Fruit fly (Drosophila melanogaster) whole organism, embryonic: ENCODE results near the gene arx.
A peak's percentile ranks its signal among the peaks of the same experiment; 100 is the strongest.

Source experiments
- Atf6 ChIP-seq: fragments of 200-800 bp; sonication (Bioruptor generic); IDR thresholded peaks from 2 replicates; pipeline ENCODE4 v1.3.6; 2022; ENCODE audit warnings: missing biosample characterization, missing genetic modification characterization
- CG30403 ChIP-seq: fragments of 200-800 bp; sonication (Bioruptor generic); optimal IDR thresholded peaks from 3 replicates; lab custom pipeline; 2016; ENCODE audit warnings: missing biosample characterization, missing genetic modification characterization
- CG34376 ChIP-seq: fragments of 200-800 bp; sonication (Bioruptor generic); optimal IDR thresholded peaks from 2 replicates; lab custom pipeline; 2018; ENCODE audit warnings: missing biosample characterization, mild to moderate bottlenecking, missing genetic modification characterization
- CG7745 ChIP-seq: fragments of 200-800 bp; sonication (Bioruptor generic); optimal IDR thresholded peaks from 2 replicates; lab custom pipeline; 2018; ENCODE audit warnings: missing biosample characterization, mild to moderate bottlenecking, missing genetic modification characterization, moderate library complexity
- Dad ChIP-seq: fragments of 200-800 bp; sonication (Bioruptor generic); optimal IDR thresholded peaks from 3 replicates; lab custom pipeline; 2016; ENCODE audit warnings: missing biosample characterization, missing genetic modification characterization
- Dbx ChIP-seq: fragments of 200-800 bp; sonication (Bioruptor generic); IDR thresholded peaks from 3 replicates; pipeline ENCODE4 v1.3.6; 2022; ENCODE audit warnings: missing biosample characterization, missing genetic modification characterization
- Fer2 ChIP-seq: fragments of 200-800 bp; sonication (Bioruptor generic); optimal IDR thresholded peaks from 2 replicates; lab custom pipeline; 2018; ENCODE audit warnings: missing biosample characterization, mild to moderate bottlenecking, missing genetic modification characterization, moderate library complexity
- da ChIP-seq: fragments of 200-800 bp; sonication (Bioruptor generic); optimal IDR thresholded peaks from 2 replicates; lab custom pipeline; 2016; ENCODE audit warnings: missing biosample characterization, missing genetic modification characterization
- gcm ChIP-seq: fragments of 200-800 bp; sonication (Bioruptor generic); optimal IDR thresholded peaks from 2 replicates; lab custom pipeline; 2019; ENCODE audit warnings: missing biosample characterization, mild to moderate bottlenecking, missing genetic modification characterization, moderate library complexity
- jumu ChIP-seq: fragments of 200-800 bp; sonication (Bioruptor generic); optimal IDR thresholded peaks from 3 replicates; lab custom pipeline; 2016; ENCODE audit warnings: missing biosample characterization, missing genetic modification characterization
- otp ChIP-seq: fragments of 200-800 bp; sonication (Bioruptor generic); IDR thresholded peaks from 3 replicates; pipeline ENCODE4, ENCODE4 v1.3.6; 2022; ENCODE audit warnings: missing biosample characterization, missing genetic modification characterization
- shn ChIP-seq: fragments of 200-800 bp; sonication (Bioruptor generic); optimal IDR thresholded peaks from 3 replicates; lab custom pipeline; 2016; ENCODE audit warnings: missing biosample characterization, missing genetic modification characterization

DNA sequence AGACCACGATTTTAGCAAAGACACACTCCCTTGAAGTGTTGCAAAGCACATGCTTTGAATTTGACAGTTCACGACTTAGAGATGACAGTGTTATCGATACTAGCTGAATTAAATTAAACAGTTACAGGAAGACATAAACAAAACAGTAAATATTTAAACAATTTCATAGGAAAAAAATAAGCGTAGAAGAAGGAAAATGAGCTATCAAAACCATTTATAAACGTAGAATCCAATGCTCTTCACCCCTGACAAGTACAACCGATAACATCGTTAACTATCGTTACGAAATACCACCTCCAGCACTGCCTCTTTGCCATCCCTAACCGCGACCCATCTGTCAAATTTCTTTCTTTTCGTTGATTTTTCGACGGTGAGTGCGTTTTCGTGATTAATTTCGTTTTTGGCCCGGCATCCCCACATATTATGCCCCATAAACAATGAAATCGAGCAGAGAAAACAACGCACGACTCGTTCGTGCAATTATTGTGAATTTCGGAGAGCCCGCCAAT lies 2.5 kb downstream of the arx start, which contains the start of gene RpL26:
- no peak for TF ChIP-seq CG7745 (tag; lab: Kevin White, UChicago)
- 0 out of 3 replicates have a peak, but pooled peaks have one; percentile 63 for TF ChIP-seq otp (GFP tag; lab: Robert Waterston, UW)
- TF ChIP-seq shn (GFP tag; lab: Kevin White, UChicago), result peak; percentile 91
- peak; percentile 72 for TF ChIP-seq Dad (GFP tag; lab: Kevin White, UChicago)
- TF ChIP-seq da (GFP tag; lab: Kevin White, UChicago), result peak; percentile 80
- TF ChIP-seq Atf6 (GFP tag; lab: Robert Waterston, UW), result peak; percentile 71
- TF ChIP-seq gcm (GFP tag; lab: Kevin White, UChicago), result peak; percentile 42
- TF ChIP-seq CG30403 (GFP tag; lab: Kevin White, UChicago), result peak; percentile 89
- TF ChIP-seq jumu (GFP tag; lab: Kevin White, UChicago), result peak; percentile 81
- TF ChIP-seq Dbx, result peak; percentile 88
- TF ChIP-seq CG34376 (GFP tag; lab: Kevin White, UChicago), result peak; percentile 79
- TF ChIP-seq Fer2, result peak; percentile 53
